Worm (Caenorhabditis elegans) whole organism, young adult: Measurements from ENCODE around the gene col-168.

Experiments
- B0035.1 ChIP-seq: sonication (generic microtip); optimal IDR thresholded peaks from 2 replicates; lab custom pipeline; 2016; ENCODE audit warnings: missing genetic modification characterization, mild to moderate bottlenecking, missing compliant biosample characterization, missing genotype, missing genetic modification reagents
- F37B4.10 ChIP-seq: fragments of 200-800 bp; sonication (Bioruptor generic); IDR thresholded peaks from 2 replicates; pipeline ENCODE4 v1.3.6; 2022; ENCODE audit warnings: missing genetic modification characterization, missing compliant biosample characterization
- attf-5 ChIP-seq: fragments of 200-800 bp; sonication (Bioruptor generic); optimal IDR thresholded peaks from 2 replicates; lab custom pipeline; 2018; ENCODE audit warnings: mild to moderate bottlenecking, missing genetic modification characterization, missing compliant biosample characterization
- attf-6 ChIP-seq: fragments of 200-800 bp; sonication (Bioruptor generic); IDR thresholded peaks from 2 replicates; pipeline ENCODE4 v1.3.6; 2022; ENCODE audit warnings: missing genetic modification reagents, missing genetic modification characterization, missing compliant biosample characterization
- bed-1 ChIP-seq: fragments of 200-800 bp; sonication (Bioruptor generic); IDR thresholded peaks from 2 replicates; pipeline ENCODE4 v1.3.6; 2022; ENCODE audit warnings: missing genetic modification reagents, missing genetic modification characterization, missing compliant biosample characterization
- cebp-1 ChIP-seq, 2 experiments: fragments of 200-800 bp in 1 of 2; sonication (Bioruptor generic) in 1 of 2; sonication (generic microtip) in 1 of 2; IDR thresholded peaks in 1 of 2; optimal IDR thresholded peaks in 1 of 2; 2 replicates each; pipeline versions ENCODE4 v1.3.6 to Lab custom; 2017 to 2022; ENCODE audit warnings: missing compliant biosample characterization in 2 of 2, missing genetic modification characterization in 2 of 2, mild to moderate bottlenecking in 1 of 2, missing genetic modification reagents in 1 of 2, moderate library complexity in 1 of 2
- ceh-100 ChIP-seq: fragments of 200-800 bp; sonication (Bioruptor generic); IDR thresholded peaks from 2 replicates; pipeline ENCODE4 v1.3.6; 2022; ENCODE audit warnings: missing genetic modification reagents, missing genetic modification characterization, missing compliant biosample characterization
- ceh-58 ChIP-seq: fragments of 200-800 bp; sonication (Bioruptor generic); IDR thresholded peaks from 2 replicates; pipeline ENCODE4 v1.3.6; 2022; ENCODE audit warnings: missing genetic modification characterization, missing compliant biosample characterization
- ceh-79 ChIP-seq: sonication (generic microtip); optimal IDR thresholded peaks from 2 replicates; lab custom pipeline; 2017; ENCODE audit warnings: mild to moderate bottlenecking, missing genetic modification characterization, missing compliant biosample characterization
- ceh-91 ChIP-seq: fragments of 200-800 bp; sonication (Bioruptor generic); IDR thresholded peaks from 2 replicates; pipeline ENCODE4 v1.3.6; 2022; ENCODE audit warnings: missing genetic modification reagents, missing genetic modification characterization, missing compliant biosample characterization
- dpff-1 ChIP-seq: sonication (generic microtip); optimal IDR thresholded peaks from 2 replicates; lab custom pipeline; 2017; ENCODE audit warnings: mild to moderate bottlenecking, missing genetic modification characterization, missing compliant biosample characterization
- egl-44 ChIP-seq: fragments of 200-800 bp; sonication (Bioruptor generic); IDR thresholded peaks from 2 replicates; pipeline ENCODE4 v1.3.6; 2022; ENCODE audit warnings: missing genetic modification reagents, missing genetic modification characterization, missing compliant biosample characterization
- egrh-3 ChIP-seq: fragments of 200-800 bp; sonication (Bioruptor generic); IDR thresholded peaks from 2 replicates; pipeline ENCODE4 v1.3.6; 2022; ENCODE audit warnings: missing genetic modification reagents, missing genetic modification characterization, missing compliant biosample characterization
- ets-4 ChIP-seq: fragments of 200-800 bp; sonication (Bioruptor generic); optimal IDR thresholded peaks from 2 replicates; lab custom pipeline; 2018; ENCODE audit warnings: mild to moderate bottlenecking, missing genetic modification characterization, missing compliant biosample characterization
- hlh-12 ChIP-seq: sonication (generic microtip); optimal IDR thresholded peaks from 2 replicates; lab custom pipeline; 2016; ENCODE audit warnings: missing genetic modification characterization, missing compliant biosample characterization
- hlh-26 ChIP-seq: fragments of 200-800 bp; sonication (Bioruptor generic); conservative IDR thresholded peaks from 2 replicates; pipeline ENCODE4 v1.3.6; 2022; ENCODE audit warnings: missing genetic modification reagents, missing genetic modification characterization, missing compliant biosample characterization
- hrde-1 ChIP-seq: sonication (generic microtip); optimal IDR thresholded peaks from 2 replicates; lab custom pipeline; 2016; ENCODE audit warnings: missing genetic modification characterization, mild to moderate bottlenecking, missing compliant biosample characterization, moderate library complexity, missing genotype, missing genetic modification reagents, borderline replicate concordance
- let-526 ChIP-seq: fragments of 200-800 bp; sonication (Bioruptor generic); IDR thresholded peaks from 2 replicates; pipeline ENCODE4 v1.3.6; 2022; ENCODE audit warnings: missing genetic modification reagents, missing genetic modification characterization, missing compliant biosample characterization
- lin-40 ChIP-seq: sonication (generic microtip); optimal IDR thresholded peaks from 2 replicates; lab custom pipeline; 2016; ENCODE audit warnings: missing genetic modification characterization, mild to moderate bottlenecking, missing compliant biosample characterization, missing genotype, missing genetic modification reagents
- madf-8 ChIP-seq: fragments of 200-800 bp; sonication (Bioruptor generic); conservative IDR thresholded peaks from 2 replicates; pipeline ENCODE4 v1.3.6; 2022; ENCODE audit warnings: missing genetic modification reagents, missing genetic modification characterization, missing compliant biosample characterization
- mcd-1 ChIP-seq: fragments of 200-800 bp; sonication (Bioruptor generic); IDR thresholded peaks from 2 replicates; pipeline ENCODE4 v1.3.6; 2022; ENCODE audit warnings: missing genetic modification reagents, missing genetic modification characterization, missing compliant biosample characterization
- mxl-1 ChIP-seq: sonication (generic microtip); optimal IDR thresholded peaks from 2 replicates; lab custom pipeline; 2016; ENCODE audit warnings: missing genetic modification characterization, missing compliant biosample characterization
- nfya-2 ChIP-seq: fragments of 200-800 bp; sonication (Bioruptor generic); IDR thresholded peaks from 2 replicates; pipeline ENCODE4 v1.3.6; 2022; ENCODE audit warnings: missing genetic modification reagents, missing genetic modification characterization, missing compliant biosample characterization
- nhr-179 ChIP-seq: sonication (generic microtip); optimal IDR thresholded peaks from 2 replicates; lab custom pipeline; 2016; ENCODE audit warnings: mild to moderate bottlenecking, missing genetic modification characterization, missing compliant biosample characterization
- pha-4 ChIP-seq: fragments of 150-350 bp; sonication (generic microtip); optimal IDR thresholded peaks from 2 replicates; lab custom pipeline; 2014; ENCODE audit warnings: missing biosample characterization, missing genetic modification reagents, missing genetic modification characterization
- repo-1 ChIP-seq: sonication (generic microtip); optimal IDR thresholded peaks from 2 replicates; lab custom pipeline; 2017; ENCODE audit warnings: mild to moderate bottlenecking, missing genetic modification characterization, missing compliant biosample characterization
- sea-2 ChIP-seq: fragments of 200-800 bp; sonication (Bioruptor generic); IDR thresholded peaks from 2 replicates; pipeline ENCODE4 v1.3.6; 2022; ENCODE audit warnings: missing genetic modification characterization, missing compliant biosample characterization
- snpc-1.1 ChIP-seq: sonication (generic microtip); optimal IDR thresholded peaks from 2 replicates; lab custom pipeline; 2017; ENCODE audit warnings: missing genetic modification characterization, mild to moderate bottlenecking, missing compliant biosample characterization, antibody characterized with exemption, moderate library complexity, missing genotype, missing genetic modification reagents; ENCODE audit not compliant: insufficient read depth
- snpc-1.3 ChIP-seq: sonication (generic microtip); optimal IDR thresholded peaks from 2 replicates; lab custom pipeline; 2017; ENCODE audit warnings: missing genetic modification characterization, mild to moderate bottlenecking, missing compliant biosample characterization, antibody characterized with exemption, moderate library complexity, missing genotype, missing genetic modification reagents; ENCODE audit not compliant: insufficient read depth
- tbp1 ChIP-seq: fragments of 200-800 bp; sonication (Bioruptor generic); optimal IDR thresholded peaks from 2 replicates; lab custom pipeline; 2018; ENCODE audit warnings: mild to moderate bottlenecking, missing genetic modification characterization, missing compliant biosample characterization
- tbx-9 ChIP-seq: sonication (generic microtip); optimal IDR thresholded peaks from 2 replicates; lab custom pipeline; 2016; ENCODE audit warnings: borderline replicate concordance, missing genetic modification characterization, inconsistent platforms, missing compliant biosample characterization
- tlf-1 ChIP-seq: fragments of 200-800 bp; sonication (Bioruptor generic); optimal IDR thresholded peaks from 2 replicates; lab custom pipeline; 2018; ENCODE audit warnings: mild to moderate bottlenecking, missing genetic modification characterization, missing compliant biosample characterization
- unc-62 ChIP-seq: fragments of 150-350 bp; optimal IDR thresholded peaks from 2 replicates; lab custom pipeline; 2014; ENCODE audit warnings: missing biosample characterization, missing genetic modification reagents, missing genetic modification characterization
- zfh-2 ChIP-seq: fragments of 200-800 bp; sonication (Bioruptor generic); conservative IDR thresholded peaks from 2 replicates; pipeline ENCODE4 v1.3.6; 2022; ENCODE audit warnings: missing genetic modification reagents, missing genetic modification characterization, missing compliant biosample characterization
- zim-3 ChIP-seq: sonication (generic microtip); optimal IDR thresholded peaks from 2 replicates; lab custom pipeline; 2017; ENCODE audit warnings: mild to moderate bottlenecking, missing genetic modification characterization, moderate library complexity, missing compliant biosample characterization
- ztf-18 ChIP-seq: sonication (generic microtip); optimal IDR thresholded peaks from 2 replicates; lab custom pipeline; 2016; ENCODE audit warnings: missing genotype, mild to moderate bottlenecking, missing genetic modification characterization, missing compliant biosample characterization
- ztf-22 ChIP-seq: fragments of 200-800 bp; sonication (Bioruptor generic); optimal IDR thresholded peaks from 2 replicates; lab custom pipeline; 2018; ENCODE audit warnings: mild to moderate bottlenecking, missing genetic modification characterization, moderate library complexity, missing compliant biosample characterization

Gene col-168

ce11 chrX:6326088-6326487 is at the start of gene col-168:
Gene col-168, plus strand, starts transcription at chrX:6326388.
- TF ChIP-seq B0035.1 (tag; lab: Kevin White, UChicago), result no peak
- no peak for TF ChIP-seq unc-62 (GFP tag; lab: Kevin White, UChicago)
- TF ChIP-seq sea-2 (GFP tag; lab: Robert Waterston, UW), result no peak
- TF ChIP-seq zim-3 (tag; lab: Kevin White, UChicago), result no peak
- TF ChIP-seq snpc-1.3, result no peak
- TF ChIP-seq cebp-1 (GFP tag; IDR thresholded peaks at IDR 0.05; lab: Robert Waterston, UW), result no peak
- no peak for TF ChIP-seq cebp-1 (tag; optimal IDR thresholded peaks at IDR 0.05; lab: Kevin White, UChicago)
- TF ChIP-seq dpff-1 (tag; lab: Kevin White, UChicago), result no peak
- TF ChIP-seq ztf-22 (GFP tag; lab: Kevin White, UChicago), result no peak

DNA sequence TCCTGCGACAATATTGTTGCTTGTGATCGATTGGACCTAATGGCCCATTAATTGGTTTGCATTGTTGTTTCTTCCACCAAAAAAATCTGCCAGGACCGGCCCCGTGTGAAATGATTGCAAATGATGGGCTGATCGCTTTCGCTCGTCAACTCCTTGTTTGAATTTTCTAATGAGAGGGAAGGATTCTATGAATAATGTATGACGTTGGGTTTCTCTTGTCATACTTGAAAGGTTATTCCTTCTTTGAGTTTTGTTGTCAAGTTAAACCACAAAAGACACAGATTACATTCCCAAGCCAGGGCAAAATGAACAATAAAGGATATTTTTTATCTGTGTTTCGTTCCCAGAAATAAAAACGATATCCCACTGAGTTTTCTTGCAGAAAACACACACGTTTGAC is 49.5 kb upstream of the col-168 start:
- no peak for TF ChIP-seq madf-8
- no peak for TF ChIP-seq ceh-58 (GFP tag; lab: Robert Waterston, UW)
- TF ChIP-seq bed-1 (GFP tag; lab: Robert Waterston, UW), result no peak
- TF ChIP-seq hlh-26, result no peak
- no peak for TF ChIP-seq ceh-79 (tag; lab: Kevin White, UChicago)
- no peak for TF ChIP-seq dpff-1 (tag; lab: Kevin White, UChicago)
- TF ChIP-seq tlf-1 (GFP tag; lab: Kevin White, UChicago), result no peak
- no peak for TF ChIP-seq ceh-91 (GFP tag; lab: Robert Waterston, UW)
- TF ChIP-seq nhr-179, result no peak
- no peak for TF ChIP-seq nfya-2 (GFP tag; lab: Robert Waterston, UW)
- no peak for TF ChIP-seq attf-5 (GFP tag; lab: Kevin White, UChicago)
- TF ChIP-seq ets-4, result no peak
- no peak for TF ChIP-seq ztf-18 (tag; lab: Kevin White, UChicago)

DNA sequence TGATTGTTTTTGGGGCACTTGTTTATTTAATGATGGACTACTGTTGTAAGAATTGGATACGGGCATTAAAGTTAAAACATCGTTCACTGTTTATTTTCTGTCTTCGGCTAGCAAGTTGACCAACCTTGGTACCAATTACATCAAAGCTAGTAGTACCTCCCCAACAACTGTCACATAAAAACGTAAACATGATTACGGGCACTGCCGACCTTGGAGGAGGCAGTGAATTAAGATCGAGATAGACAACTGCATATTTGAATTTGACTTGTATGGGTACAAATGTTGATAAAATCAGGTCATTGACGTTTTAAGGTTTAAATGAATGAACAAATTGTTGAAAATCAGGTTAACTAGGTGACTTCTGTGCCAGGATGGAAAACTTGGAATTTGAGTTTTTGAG is 48.9 kb upstream of the col-168 start:
- TF ChIP-seq tlf-1 (GFP tag; lab: Kevin White, UChicago), result no peak
- no peak for TF ChIP-seq repo-1 (tag; lab: Kevin White, UChicago)
- TF ChIP-seq lin-40 (tag; lab: Kevin White, UChicago), result no peak
- TF ChIP-seq nhr-179, result no peak
- TF ChIP-seq tbx-9 (tag; lab: Kevin White, UChicago), result no peak
- no peak for TF ChIP-seq tbp1 (GFP tag; lab: Kevin White, UChicago)
- no peak for TF ChIP-seq dpff-1 (tag; lab: Kevin White, UChicago)
- TF ChIP-seq attf-6 (GFP tag; lab: Robert Waterston, UW), result no peak
- TF ChIP-seq egrh-3 (GFP tag; lab: Robert Waterston, UW), result no peak
- TF ChIP-seq snpc-1.1 (tag; lab: Kevin White, UChicago), result no peak
- no peak for TF ChIP-seq ceh-100 (GFP tag; lab: Robert Waterston, UW)
- TF ChIP-seq let-526 (GFP tag; lab: Robert Waterston, UW), result no peak

ce11 chrX:6278296-6278695 is 47.9 kb upstream of the col-168 start:
- TF ChIP-seq attf-5 (GFP tag; lab: Kevin White, UChicago), result no peak
- TF ChIP-seq bed-1 (GFP tag; lab: Robert Waterston, UW), result no peak
- TF ChIP-seq hlh-12 (tag; lab: Kevin White, UChicago), result no peak
- no peak for TF ChIP-seq ceh-58 (GFP tag; lab: Robert Waterston, UW)
- no peak for TF ChIP-seq F37B4.10 (GFP tag; lab: Robert Waterston, UW)
- TF ChIP-seq zfh-2, result no peak
- no peak for TF ChIP-seq madf-8
- TF ChIP-seq pha-4 (tag; lab: Kevin White, UChicago), result no peak
- TF ChIP-seq mcd-1 (GFP tag; lab: Robert Waterston, UW), result no peak
- no peak for TF ChIP-seq egl-44 (GFP tag; lab: Robert Waterston, UW)
- TF ChIP-seq snpc-1.1 (tag; lab: Kevin White, UChicago), result no peak
- no peak for TF ChIP-seq hrde-1 (tag; lab: Kevin White, UChicago)
- TF ChIP-seq mxl-1 (tag; lab: Kevin White, UChicago), result no peak
- TF ChIP-seq, all 124 proteins: peak for 0
